Fruit fly (Drosophila melanogaster): ENCODE results near the gene CG6418.

- no peak for TF ChIP-seq CTCF (optimal IDR thresholded peaks at IDR 0.05)
- no peak for TF ChIP-seq CG8478 (optimal IDR thresholded peaks at IDR 0.05)
Measured at dm6 chr3L:10855419-10856213, 23.2 kb downstream of the CG6418 start.

Measured in S2 (cell line).